Worm (Caenorhabditis elegans): ENCODE data around the gene glr-1.
A peak's percentile ranks its signal among the peaks of the same experiment; 100 is the strongest.

The glr-1 gene

DNA sequence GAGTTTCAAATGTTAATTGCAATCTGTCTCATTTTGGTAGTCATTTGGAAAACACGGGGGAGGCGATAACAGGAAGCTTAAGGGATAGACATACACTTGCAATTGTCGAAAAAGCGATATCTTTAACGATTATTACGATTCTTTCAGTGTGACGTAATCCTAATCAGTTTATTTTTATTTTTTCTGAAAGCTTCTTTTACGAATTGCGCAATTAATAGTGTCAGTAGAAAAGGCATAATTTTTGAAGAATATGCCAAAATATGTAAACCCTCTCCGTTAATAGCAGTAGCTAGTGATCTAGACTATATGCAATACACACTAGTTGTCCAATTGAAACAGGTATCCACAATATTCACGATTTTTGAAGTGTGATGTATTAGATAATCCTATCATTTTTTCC lies 28.0 kb downstream of the glr-1 start:
- TF ChIP-seq zip-8 (tag; optimal IDR thresholded peaks at IDR 0.05), result peak; percentile 99
- TF ChIP-seq unc-39 (tag; optimal IDR thresholded peaks at IDR 0.05), result no peak

DNA sequence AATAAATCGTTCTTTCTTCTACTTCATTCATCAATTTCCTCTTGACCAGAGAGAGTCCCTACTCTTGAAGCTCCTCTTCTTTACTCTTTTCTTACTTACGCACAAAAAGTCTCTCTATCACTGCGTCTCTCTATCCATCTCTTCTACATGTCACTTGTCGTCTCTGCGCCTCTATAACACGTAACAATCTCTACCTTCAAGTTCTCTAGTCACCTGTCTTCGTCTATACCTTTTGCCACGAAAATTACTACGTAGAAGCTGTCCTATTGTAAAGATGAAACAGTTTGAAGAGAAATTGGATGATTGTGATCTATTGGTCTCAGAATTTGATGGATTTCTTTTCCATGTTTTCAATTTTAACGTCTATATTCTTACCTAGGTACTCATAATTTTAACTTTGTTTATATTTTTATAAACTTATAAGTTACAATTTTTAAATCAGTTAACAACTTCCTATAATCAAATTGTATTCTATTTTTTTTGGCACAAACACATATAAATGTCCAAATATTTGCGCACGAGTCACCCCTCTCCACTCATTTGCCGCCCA lies 31.5 kb downstream of the glr-1 start, which contains the start of gene C02D5.2:
Gene C02D5.2, plus strand, starts transcription at position 500 of the 550 bp plus-strand sequence.
- TF ChIP-seq tbx-8 (GFP tag; optimal IDR thresholded peaks at IDR 0.05) (no peak), nhr-12 (tag; optimal IDR thresholded peaks at IDR 0.05) (no peak), unc-62 (GFP tag; optimal IDR thresholded peaks at IDR 0.05) (peak; percentile 97), mls-2 (tag; optimal IDR thresholded peaks at IDR 0.05) (no peak), elt-1 (tag; optimal IDR thresholded peaks at IDR 0.05; ENCODE audit: borderline replicate concordance, insufficient read depth) (no peak), nhr-28 (tag; optimal IDR thresholded peaks at IDR 0.05) (no peak), ham-2 (GFP tag; optimal IDR thresholded peaks at IDR 0.05) (no peak), bed-3 (GFP tag; optimal IDR thresholded peaks at IDR 0.05) (no peak), ztf-11 (tag; optimal IDR thresholded peaks at IDR 0.05) (no peak), unc-120 (tag; optimal IDR thresholded peaks at IDR 0.05; ENCODE audit: poor library complexity, severe bottlenecking) (peak; percentile 17), zip-8 (tag; optimal IDR thresholded peaks at IDR 0.05) (no peak), nhr-76 (tag; optimal IDR thresholded peaks at IDR 0.05) (no peak), mep-1 (tag; optimal IDR thresholded peaks at IDR 0.05) (peak; percentile 12), snpc-4 (tag; optimal IDR thresholded peaks at IDR 0.05) (no peak), ceh-39 (tag; optimal IDR thresholded peaks at IDR 0.05) (no peak), nhr-237 (tag; optimal IDR thresholded peaks at IDR 0.05) (no peak), blmp-1 (tag; optimal IDR thresholded peaks at IDR 0.05) (no peak), elt-3 (tag; optimal IDR thresholded peaks at IDR 0.05) (no peak), ceh-43 (GFP tag; optimal IDR thresholded peaks at IDR 0.05) (no peak), flh-1 (GFP tag; optimal IDR thresholded peaks at IDR 0.05) (no peak), ces-1 (GFP tag; optimal IDR thresholded peaks at IDR 0.05) (peak; percentile 47), lin-13 (tag; optimal IDR thresholded peaks at IDR 0.05) (no peak), pha-4 (tag; optimal IDR thresholded peaks at IDR 0.05) (no peak), lin-32 (GFP tag; optimal IDR thresholded peaks at IDR 0.05) (no peak), M03D4.4 (tag; optimal IDR thresholded peaks at IDR 0.05) (peak; percentile 25), hlh-1 (tag; optimal IDR thresholded peaks at IDR 0.05) (peak; percentile 98), sem-2 (GFP tag; optimal IDR thresholded peaks at IDR 0.05) (no peak), mab-5 (tag; optimal IDR thresholded peaks at IDR 0.05) (no peak)

DNA sequence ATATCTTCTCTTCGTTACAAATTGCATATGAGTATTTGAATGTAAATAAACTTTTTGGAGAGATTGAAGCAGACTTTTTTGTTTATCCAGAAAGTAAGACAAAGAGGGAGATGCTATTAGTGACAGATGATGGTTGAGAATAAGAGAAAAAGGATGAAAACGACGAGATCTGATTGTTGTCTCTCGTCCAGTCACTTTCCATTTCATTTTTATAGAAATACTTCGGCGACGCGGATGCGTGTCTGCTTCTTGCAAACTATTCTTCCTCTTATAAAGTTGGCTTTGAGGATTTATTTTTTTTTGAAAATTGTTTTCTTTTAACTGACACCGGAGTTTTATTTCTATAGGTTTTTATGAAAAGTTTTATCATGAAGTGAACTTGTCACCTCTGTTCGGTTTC lies 32.8 kb downstream of the glr-1 start:
- TF ChIP-seq nhr-237 (tag; optimal IDR thresholded peaks at IDR 0.05) (no peak), blmp-1 (tag; optimal IDR thresholded peaks at IDR 0.05) (peak; percentile 16)

DNA sequence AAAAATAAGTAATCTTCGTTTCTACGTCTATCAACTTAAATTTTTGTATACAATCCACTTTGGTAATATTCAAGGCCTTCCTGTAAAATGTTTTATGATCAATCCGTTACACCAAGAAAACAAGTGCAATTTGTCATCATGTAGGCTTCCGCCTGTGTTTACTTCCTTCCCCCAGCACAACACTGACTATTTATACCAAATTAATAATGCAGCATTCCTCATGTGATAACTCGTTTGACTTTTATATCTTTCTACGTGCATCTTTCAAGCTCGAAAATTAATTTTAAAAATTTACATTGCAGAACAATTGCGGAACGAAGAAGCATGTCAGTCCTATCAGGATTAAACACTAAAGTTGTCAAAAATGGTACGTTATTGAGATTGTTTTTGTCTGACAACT lies 34.0 kb downstream of the glr-1 start, which contains the start of gene gsto-2:
Gene gsto-2, plus strand, starts transcription at position 301 of the 400 bp plus-strand sequence.
- no peak for TF ChIP-seq sem-2 (GFP tag; optimal IDR thresholded peaks at IDR 0.05)
- TF ChIP-seq unc-120 (tag; optimal IDR thresholded peaks at IDR 0.05; ENCODE audit: poor library complexity, severe bottlenecking), result no peak
- no peak for TF ChIP-seq snpc-4 (tag; optimal IDR thresholded peaks at IDR 0.05)
- TF ChIP-seq cnd-1 (tag; optimal IDR thresholded peaks at IDR 0.05), result no peak
- TF ChIP-seq ceh-39 (tag; optimal IDR thresholded peaks at IDR 0.05), result no peak
- TF ChIP-seq zip-8 (tag; optimal IDR thresholded peaks at IDR 0.05), result no peak
- TF ChIP-seq mep-1 (tag; optimal IDR thresholded peaks at IDR 0.05), result no peak
- no peak for TF ChIP-seq ces-1 (GFP tag; optimal IDR thresholded peaks at IDR 0.05)

ce11 chrIII:8552125-8552524 lies 36.3 kb downstream of the glr-1 start, which contains the start of gene C02D5.4:
TSS of gene C02D5.4 (plus strand) at chrIII:8552165.
- no peak for TF ChIP-seq unc-62 (GFP tag; optimal IDR thresholded peaks at IDR 0.05)
- TF ChIP-seq pha-4 (tag; optimal IDR thresholded peaks at IDR 0.05), result no peak
- TF ChIP-seq nhr-237 (tag; optimal IDR thresholded peaks at IDR 0.05), result no peak
- no peak for TF ChIP-seq ceh-39 (tag; optimal IDR thresholded peaks at IDR 0.05)
- TF ChIP-seq tbx-8 (GFP tag; optimal IDR thresholded peaks at IDR 0.05), result no peak
- no peak for TF ChIP-seq elt-1 (tag; optimal IDR thresholded peaks at IDR 0.05; ENCODE audit: borderline replicate concordance, insufficient read depth)
- no peak for TF ChIP-seq ham-2 (GFP tag; optimal IDR thresholded peaks at IDR 0.05)
- no peak for TF ChIP-seq ztf-11 (tag; optimal IDR thresholded peaks at IDR 0.05)
- no peak for TF ChIP-seq ceh-43 (GFP tag; optimal IDR thresholded peaks at IDR 0.05)
- no peak for TF ChIP-seq mls-2 (tag; optimal IDR thresholded peaks at IDR 0.05)
- TF ChIP-seq mep-1 (tag; optimal IDR thresholded peaks at IDR 0.05), result no peak
- TF ChIP-seq lin-32 (GFP tag; optimal IDR thresholded peaks at IDR 0.05), result no peak
- TF ChIP-seq drap-1 (GFP tag; optimal IDR thresholded peaks at IDR 0.05), result no peak
- no peak for TF ChIP-seq mab-5 (tag; optimal IDR thresholded peaks at IDR 0.05)
- no peak for TF ChIP-seq nhr-28 (tag; optimal IDR thresholded peaks at IDR 0.05)
- TF ChIP-seq nhr-12 (tag; optimal IDR thresholded peaks at IDR 0.05), result no peak
- TF ChIP-seq unc-39 (tag; optimal IDR thresholded peaks at IDR 0.05), result no peak
- TF ChIP-seq cnd-1 (tag; optimal IDR thresholded peaks at IDR 0.05), result no peak
- no peak for TF ChIP-seq flh-1 (GFP tag; optimal IDR thresholded peaks at IDR 0.05)
- no peak for TF ChIP-seq snpc-4 (tag; optimal IDR thresholded peaks at IDR 0.05)

All from whole organism, mixed stage, embryonic.